Worm (Caenorhabditis elegans) whole organism, L3 larva: Measurements from ENCODE around the gene F28F9.2.

Source experiments
- R02D3.7 ChIP-seq: fragments of 150-350 bp; optimal IDR thresholded peaks from 2 replicates; lab custom pipeline; 2014; ENCODE audit warnings: missing biosample characterization, missing genetic modification characterization
- jun-1 ChIP-seq: fragments of 150-350 bp; optimal IDR thresholded peaks from 2 replicates; lab custom pipeline; 2014; ENCODE audit warnings: missing biosample characterization, missing genetic modification reagents, missing genetic modification characterization
- lin-15B ChIP-seq: fragments of 150-350 bp; optimal IDR thresholded peaks from 2 replicates; lab custom pipeline; 2014; ENCODE audit warnings: missing biosample characterization, missing genetic modification characterization
- lin-39 ChIP-seq: fragments of 150-350 bp; optimal IDR thresholded peaks from 2 replicates; lab custom pipeline; 2018; ENCODE audit warnings: missing biosample characterization, missing genetic modification reagents, missing genetic modification characterization
- mdl-1 ChIP-seq: fragments of 150-350 bp; optimal IDR thresholded peaks from 2 replicates; lab custom pipeline; 2014; ENCODE audit warnings: missing biosample characterization, missing genetic modification characterization
- nhr-11 ChIP-seq: fragments of 150-350 bp; optimal IDR thresholded peaks from 2 replicates; lab custom pipeline; 2014; ENCODE audit warnings: missing biosample characterization, missing genetic modification characterization
- snpc-4 ChIP-seq: fragments of 150-350 bp; optimal IDR thresholded peaks from 2 replicates; lab custom pipeline; 2014; ENCODE audit warnings: missing biosample characterization, missing genetic modification characterization
- unc-62 ChIP-seq: fragments of 150-350 bp; sonication (generic microtip); optimal IDR thresholded peaks from 4 replicates; lab custom pipeline; 2014; ENCODE audit warnings: missing biosample characterization, missing genetic modification reagents, missing genetic modification characterization
- zag-1 ChIP-seq: fragments of 150-350 bp; optimal IDR thresholded peaks from 2 replicates; lab custom pipeline; 2014; ENCODE audit warnings: missing biosample characterization, missing genetic modification characterization

DNA sequence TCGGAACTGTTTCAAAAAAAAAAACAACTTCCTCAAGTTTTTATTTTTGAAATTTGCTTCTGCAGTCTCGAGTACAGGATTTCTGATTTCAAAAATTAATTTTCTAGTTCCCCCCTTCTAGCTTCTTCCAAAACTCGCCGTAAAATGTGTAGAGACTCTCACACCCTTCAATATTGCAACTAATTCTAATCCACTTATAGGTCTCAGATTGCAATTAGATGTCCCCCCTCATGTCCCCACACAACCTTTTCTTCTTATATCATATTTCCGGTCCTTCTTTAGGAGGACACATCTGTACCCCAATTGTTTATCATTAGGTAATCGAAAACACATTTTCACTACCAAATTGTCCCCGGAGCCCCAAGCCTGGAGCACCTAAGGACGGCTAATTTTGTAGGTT is 960 bp downstream of the F28F9.2 start:
- no peak for TF ChIP-seq jun-1 (tag; lab: Kevin White, UChicago)
- no peak for TF ChIP-seq snpc-4 (tag; lab: Kevin White, UChicago)
- TF ChIP-seq R02D3.7 (tag; lab: Kevin White, UChicago) = no peak
- TF ChIP-seq lin-39 (tag; lab: Kevin White, UChicago) = no peak
- no peak for TF ChIP-seq mdl-1 (tag; lab: Kevin White, UChicago)
- no peak for TF ChIP-seq nhr-11
- TF ChIP-seq zag-1 (tag; lab: Kevin White, UChicago) = no peak
- no peak for TF ChIP-seq lin-15B (tag; lab: Kevin White, UChicago)
- TF ChIP-seq unc-62 = no peak
